Worm (Caenorhabditis elegans) whole organism, L3 larva: Measurements from ENCODE around the gene lec-8.
A peak's percentile ranks its signal among the peaks of the same experiment; 100 is the strongest.

Experiments used
- R02D3.7 ChIP-seq: fragments of 150-350 bp; optimal IDR thresholded peaks from 2 replicates; lab custom pipeline; 2014; ENCODE audit warnings: missing biosample characterization, missing genetic modification characterization
- ZK546.5 ChIP-seq: sonication (generic microtip); optimal IDR thresholded peaks from 2 replicates; lab custom pipeline; 2017; ENCODE audit warnings: missing biosample characterization, missing genetic modification characterization
- aly-2 ChIP-seq: fragments of 150-350 bp; optimal IDR thresholded peaks from 2 replicates; lab custom pipeline; 2014; ENCODE audit warnings: missing biosample characterization, missing genetic modification characterization
- ceh-16 ChIP-seq: sonication (generic microtip); optimal IDR thresholded peaks from 2 replicates; lab custom pipeline; 2017; ENCODE audit warnings: missing biosample characterization, missing genetic modification characterization
- ceh-82 ChIP-seq: fragments of 150-350 bp; optimal IDR thresholded peaks from 2 replicates; lab custom pipeline; 2014; ENCODE audit warnings: missing biosample characterization, missing genetic modification characterization
- ceh-9 ChIP-seq: sonication (generic microtip); optimal IDR thresholded peaks from 2 replicates; lab custom pipeline; 2018; ENCODE audit warnings: missing biosample characterization, missing genetic modification characterization
- egl-27 ChIP-seq: sonication (generic microtip); optimal IDR thresholded peaks from 4 replicates; lab custom pipeline; 2017; ENCODE audit warnings: missing biosample characterization, missing genetic modification reagents, missing genetic modification characterization
- egl-5 ChIP-seq: fragments of 150-350 bp; optimal IDR thresholded peaks from 2 replicates; lab custom pipeline; 2017; ENCODE audit warnings: missing biosample characterization, missing genetic modification reagents, missing genetic modification characterization, inconsistent platforms
- elt-1 ChIP-seq: fragments of 150-350 bp; optimal IDR thresholded peaks from 2 replicates; lab custom pipeline; 2014; ENCODE audit warnings: missing biosample characterization, missing genetic modification characterization
- elt-3 ChIP-seq, 3 experiments: fragments of 150-350 bp in 1 of 3; sonication (generic microtip) in 2 of 3; optimal IDR thresholded peaks; 2 replicates in 2 of 3; 4 replicates in 1 of 3; lab custom pipeline; 2014 to 2017; ENCODE audit warnings: missing biosample characterization in 3 of 3, missing genetic modification characterization in 3 of 3
- fkh-10 ChIP-seq: sonication (generic microtip); optimal IDR thresholded peaks from 2 replicates; lab custom pipeline; 2017; ENCODE audit warnings: missing biosample characterization, missing genetic modification reagents, missing genetic modification characterization
- fkh-2 ChIP-seq: fragments of 150-350 bp; optimal IDR thresholded peaks from 2 replicates; lab custom pipeline; 2014; ENCODE audit warnings: missing biosample characterization, missing genetic modification reagents, missing genetic modification characterization
- fos-1 ChIP-seq: fragments of 150-350 bp; optimal IDR thresholded peaks from 2 replicates; lab custom pipeline; 2014; ENCODE audit warnings: missing biosample characterization, missing genetic modification characterization
- hmg-11 ChIP-seq: sonication (generic microtip); optimal IDR thresholded peaks from 2 replicates; lab custom pipeline; 2016; ENCODE audit warnings: missing genetic modification characterization, missing compliant biosample characterization
- jun-1 ChIP-seq: fragments of 150-350 bp; optimal IDR thresholded peaks from 2 replicates; lab custom pipeline; 2014; ENCODE audit warnings: missing biosample characterization, missing genetic modification reagents, missing genetic modification characterization
- lin-15B ChIP-seq: fragments of 150-350 bp; optimal IDR thresholded peaks from 2 replicates; lab custom pipeline; 2014; ENCODE audit warnings: missing biosample characterization, missing genetic modification characterization
- lsy-12 ChIP-seq: sonication (generic microtip); optimal IDR thresholded peaks from 2 replicates; lab custom pipeline; 2016; ENCODE audit warnings: mild to moderate bottlenecking, missing genetic modification characterization, missing compliant biosample characterization
- nhr-12 ChIP-seq: fragments of 150-350 bp; optimal IDR thresholded peaks from 2 replicates; lab custom pipeline; 2014; ENCODE audit warnings: missing biosample characterization, missing genetic modification characterization
- nhr-23 ChIP-seq: fragments of 150-350 bp; optimal IDR thresholded peaks from 2 replicates; lab custom pipeline; 2014; ENCODE audit warnings: missing biosample characterization, missing genetic modification reagents, missing genetic modification characterization
- nhr-25 ChIP-seq: sonication (generic microtip); optimal IDR thresholded peaks from 2 replicates; lab custom pipeline; 2017; ENCODE audit warnings: missing biosample characterization, missing genetic modification characterization
- nhr-67 ChIP-seq: fragments of 150-350 bp; optimal IDR thresholded peaks from 2 replicates; lab custom pipeline; 2014; ENCODE audit warnings: missing biosample characterization, missing genetic modification characterization
- nhr-76 ChIP-seq: fragments of 150-350 bp; sonication (generic microtip); optimal IDR thresholded peaks from 5 replicates; lab custom pipeline; 2014; ENCODE audit warnings: missing biosample characterization, missing genetic modification characterization
- nhr-77 ChIP-seq: fragments of 150-350 bp; optimal IDR thresholded peaks from 2 replicates; lab custom pipeline; 2014; ENCODE audit warnings: missing biosample characterization, missing genetic modification characterization
- pha-4 ChIP-seq: fragments of 150-350 bp; optimal IDR thresholded peaks from 2 replicates; lab custom pipeline; 2014; ENCODE audit warnings: missing biosample characterization, missing genetic modification reagents, missing genetic modification characterization
- pqm-1 ChIP-seq: fragments of 150-350 bp; optimal IDR thresholded peaks from 2 replicates; lab custom pipeline; 2017; ENCODE audit warnings: missing biosample characterization, missing genetic modification characterization, inconsistent platforms
- skn-1 ChIP-seq: fragments of 150-350 bp; optimal IDR thresholded peaks from 2 replicates; lab custom pipeline; 2014; ENCODE audit warnings: missing biosample characterization, missing genetic modification characterization
- snpc-4 ChIP-seq: fragments of 150-350 bp; optimal IDR thresholded peaks from 2 replicates; lab custom pipeline; 2014; ENCODE audit warnings: missing biosample characterization, missing genetic modification characterization
- tbx-2 ChIP-seq: sonication (generic microtip); optimal IDR thresholded peaks from 2 replicates; lab custom pipeline; 2016; ENCODE audit warnings: mild to moderate bottlenecking, missing genetic modification characterization, missing compliant biosample characterization
- zag-1 ChIP-seq: fragments of 150-350 bp; optimal IDR thresholded peaks from 2 replicates; lab custom pipeline; 2014; ENCODE audit warnings: missing biosample characterization, missing genetic modification characterization
- ztf-11 ChIP-seq: fragments of 150-350 bp; optimal IDR thresholded peaks from 2 replicates; lab custom pipeline; 2014; ENCODE audit warnings: missing biosample characterization, missing genetic modification characterization
- ztf-4 ChIP-seq: fragments of 150-350 bp; optimal IDR thresholded peaks from 2 replicates; lab custom pipeline; 2014; ENCODE audit warnings: missing biosample characterization, missing genetic modification characterization

Gene lec-8

ce11 chrX:9862916-9863624 is 12.7 kb downstream of the lec-8 start, which contains the start of the genes gst-36 and R07B1.5 (continued):
- peak; percentile 0 for TF ChIP-seq fos-1 (tag; lab: Kevin White, UChicago)
- TF ChIP-seq, all 47 proteins: peak for 4

ce11 chrX:9866355-9866754 is 16.0 kb downstream of the lec-8 start, which contains the start of gene R07B1.6:
TSS of gene R07B1.6 (plus strand) at chrX:9866655.
- TF ChIP-seq ceh-82 (tag; lab: Kevin White, UChicago) (no peak), elt-1 (tag; lab: Kevin White, UChicago) (no peak), ZK546.5 (tag; lab: Kevin White, UChicago) (no peak), ceh-9 (tag; lab: Kevin White, UChicago) (no peak), ztf-4 (tag; lab: Kevin White, UChicago) (no peak), lin-15B (tag; lab: Kevin White, UChicago) (no peak), elt-3 (tag; optimal IDR thresholded peaks at IDR 0.05; lab: Kevin White, UChicago) (no peak), pqm-1 (tag; lab: Kevin White, UChicago) (no peak), nhr-23 (tag; lab: Kevin White, UChicago) (no peak), jun-1 (no peak)

ce11 chrX:9868820-9869219 is 18.4 kb downstream of the lec-8 start, which contains the start of gene R07B1.7:
TSS of gene R07B1.7 (plus strand) at chrX:9869120.
- TF ChIP-seq zag-1 (tag; lab: Kevin White, UChicago): no peak
- no peak for TF ChIP-seq R02D3.7
- TF ChIP-seq ztf-4 (tag; lab: Kevin White, UChicago): no peak
- no peak for TF ChIP-seq nhr-77 (tag; lab: Kevin White, UChicago)
- TF ChIP-seq skn-1 (tag; lab: Kevin White, UChicago): no peak
- no peak for TF ChIP-seq nhr-25 (tag; lab: Kevin White, UChicago)
- TF ChIP-seq jun-1: no peak
- TF ChIP-seq, all 47 proteins: peak for 0

- TF ChIP-seq snpc-4 (tag; lab: Kevin White, UChicago) (no peak), egl-5 (tag; lab: Kevin White, UChicago) (no peak), ztf-11 (tag; lab: Kevin White, UChicago) (no peak), tbx-2 (tag; lab: Kevin White, UChicago) (no peak), nhr-12 (tag; lab: Kevin White, UChicago) (no peak), fkh-2 (tag; lab: Kevin White, UChicago) (no peak), nhr-67 (tag; lab: Kevin White, UChicago) (no peak), fos-1 (tag; lab: Kevin White, UChicago) (no peak), lsy-12 (tag; lab: Kevin White, UChicago) (no peak), fkh-10 (GFP tag; lab: Kevin White, UChicago) (no peak), nhr-25 (tag; lab: Kevin White, UChicago) (no peak), ZK546.5 (tag; lab: Kevin White, UChicago) (no peak), aly-2 (tag; lab: Kevin White, UChicago) (no peak), pha-4 (tag; lab: Kevin White, UChicago) (no peak), hmg-11 (no peak), nhr-77 (tag; lab: Kevin White, UChicago) (no peak), elt-3 (tag; optimal IDR thresholded peaks at IDR 0.05; lab: Kevin White, UChicago) (no peak), ceh-16 (tag; lab: Kevin White, UChicago) (no peak)
These were observed 19.2 kb downstream of the lec-8 start, which contains the start of gene R07B1.13 for ce11 chrX:9869522-9869921. TSS of gene R07B1.13 (plus strand) at chrX:9869822.

- TF ChIP-seq snpc-4 (tag; lab: Kevin White, UChicago) (no peak), zag-1 (tag; lab: Kevin White, UChicago) (no peak)
These were observed 22.2 kb downstream of the lec-8 start, which contains the start of gene R07B1.8 for ce11 chrX:9872554-9872953. TSS of gene R07B1.8 (minus strand) at chrX:9872654.

- no peak for TF ChIP-seq fos-1 (tag; lab: Kevin White, UChicago)
- no peak for TF ChIP-seq snpc-4 (tag; lab: Kevin White, UChicago)
- no peak for TF ChIP-seq ceh-9 (tag; lab: Kevin White, UChicago)
- TF ChIP-seq egl-27: no peak
- no peak for TF ChIP-seq nhr-76 (tag; lab: Kevin White, UChicago)
- TF ChIP-seq, all 47 proteins: peak for 0
These were observed 26.7 kb downstream of the lec-8 start, which contains the start of gene R07B1.9 for ce11 chrX:9877117-9877516. TSS of gene R07B1.9 (plus strand) at chrX:9877417.
